Worm (Caenorhabditis elegans) whole organism, mixed stage, embryonic: Measurements from ENCODE around the gene lars-1.

Experiments
- M03D4.4 ChIP-seq: sonication (generic microtip); optimal IDR thresholded peaks from 2 replicates; lab custom pipeline; 2017; ENCODE audit warnings: mild to moderate bottlenecking, missing genetic modification characterization, missing compliant biosample characterization
- bed-3 ChIP-seq: fragments of 200-800 bp; sonication (Bioruptor generic); optimal IDR thresholded peaks from 3 replicates; lab custom pipeline; 2018; ENCODE audit warnings: mild to moderate bottlenecking, missing genetic modification characterization, moderate library complexity, missing compliant biosample characterization
- blmp-1 ChIP-seq: fragments of 150-350 bp; optimal IDR thresholded peaks from 2 replicates; lab custom pipeline; 2014; ENCODE audit warnings: missing biosample characterization, missing genetic modification characterization
- elt-3 ChIP-seq: fragments of 150-350 bp; optimal IDR thresholded peaks from 2 replicates; lab custom pipeline; 2014; ENCODE audit warnings: missing biosample characterization, missing genetic modification characterization
- lin-13 ChIP-seq: fragments of 150-350 bp; optimal IDR thresholded peaks from 2 replicates; lab custom pipeline; 2014; ENCODE audit warnings: missing biosample characterization, missing genetic modification characterization
- mab-5 ChIP-seq: fragments of 150-350 bp; optimal IDR thresholded peaks from 2 replicates; lab custom pipeline; 2014; ENCODE audit warnings: missing biosample characterization, missing genetic modification characterization
- nhr-237 ChIP-seq: fragments of 150-350 bp; optimal IDR thresholded peaks from 2 replicates; lab custom pipeline; 2014; ENCODE audit warnings: missing biosample characterization, missing genetic modification characterization
- snpc-4 ChIP-seq: fragments of 150-350 bp; optimal IDR thresholded peaks from 2 replicates; lab custom pipeline; 2014; ENCODE audit warnings: missing biosample characterization, missing genetic modification characterization
- sptf-1 ChIP-seq: sonication (generic microtip); optimal IDR thresholded peaks from 2 replicates; lab custom pipeline; 2017; ENCODE audit warnings: mild to moderate bottlenecking, missing genetic modification characterization, moderate library complexity, missing compliant biosample characterization
- ztf-11 ChIP-seq: fragments of 150-350 bp; optimal IDR thresholded peaks from 2 replicates; lab custom pipeline; 2014; ENCODE audit warnings: missing biosample characterization, missing genetic modification characterization

- no peak for TF ChIP-seq blmp-1
- TF ChIP-seq lin-13 (tag; lab: Kevin White, UChicago): no peak
- TF ChIP-seq ztf-11 (tag; lab: Kevin White, UChicago): no peak
- no peak for TF ChIP-seq snpc-4
- TF ChIP-seq elt-3 (tag; lab: Kevin White, UChicago): no peak
- TF ChIP-seq M03D4.4 (tag; lab: Kevin White, UChicago): no peak
- TF ChIP-seq nhr-237 (tag; lab: Kevin White, UChicago): no peak
- no peak for TF ChIP-seq bed-3 (GFP tag; lab: Kevin White, UChicago)
- TF ChIP-seq sptf-1 (tag; lab: Kevin White, UChicago): no peak
- TF ChIP-seq mab-5 (tag; lab: Kevin White, UChicago): no peak
Observed at ce11 chrIII:4134059-4134458, 52.5 kb downstream of the lars-1 start.
